Worm (Caenorhabditis elegans) whole organism, young adult: ENCODE data around the gene tceb-3.
"Not testable (repeated sequence)": the region's sequence is repeated elsewhere in the genome, so short reads cannot be mapped to it uniquely, and the experiment has no call there.

ENCODE experiments used
- ama-1 ChIP-seq, 3 experiments: fragments of 150-350 bp in 1 of 3; sonication (generic microtip) in 2 of 3; optimal IDR thresholded peaks; 2 replicates each; lab custom pipeline; 2014 to 2018; ENCODE audit warnings: missing biosample characterization in 2 of 3, missing genetic modification characterization in 2 of 3, missing genetic modification reagents in 2 of 3
- cebp-2 ChIP-seq: fragments of 200-800 bp; sonication (Bioruptor generic); IDR thresholded peaks from 2 replicates; pipeline ENCODE4 v1.3.6; 2022; ENCODE audit warnings: missing genetic modification characterization, missing compliant biosample characterization
- efl-1 ChIP-seq: fragments of 150-350 bp; optimal IDR thresholded peaks from 2 replicates; lab custom pipeline; 2014; ENCODE audit warnings: missing biosample characterization, missing genetic modification reagents, missing genetic modification characterization
- gei-17 ChIP-seq: fragments of 200-800 bp; sonication (Bioruptor generic); optimal IDR thresholded peaks from 2 replicates; lab custom pipeline; 2018; ENCODE audit warnings: mild to moderate bottlenecking, missing genetic modification characterization, missing compliant biosample characterization
- hlh-12 ChIP-seq: sonication (generic microtip); optimal IDR thresholded peaks from 2 replicates; lab custom pipeline; 2016; ENCODE audit warnings: missing genetic modification characterization, missing compliant biosample characterization
- hrde-1 ChIP-seq: sonication (generic microtip); optimal IDR thresholded peaks from 2 replicates; lab custom pipeline; 2016; ENCODE audit warnings: missing genetic modification characterization, mild to moderate bottlenecking, missing compliant biosample characterization, moderate library complexity, missing genotype, missing genetic modification reagents, borderline replicate concordance
- lin-40 ChIP-seq: sonication (generic microtip); optimal IDR thresholded peaks from 2 replicates; lab custom pipeline; 2016; ENCODE audit warnings: missing genetic modification characterization, mild to moderate bottlenecking, missing compliant biosample characterization, missing genotype, missing genetic modification reagents
- nfyb-1 ChIP-seq: fragments of 200-800 bp; sonication (Bioruptor generic); IDR thresholded peaks from 2 replicates; pipeline ENCODE4 v1.3.6; 2022; ENCODE audit warnings: missing genetic modification reagents, missing genetic modification characterization, missing compliant biosample characterization
- nhr-90 ChIP-seq: sonication (generic microtip); optimal IDR thresholded peaks from 2 replicates; lab custom pipeline; 2016; ENCODE audit warnings: missing genotype, mild to moderate bottlenecking, missing genetic modification characterization, missing compliant biosample characterization
- sdz-38 ChIP-seq: sonication (generic microtip); optimal IDR thresholded peaks from 2 replicates; lab custom pipeline; 2016; ENCODE audit warnings: missing genotype, missing genetic modification characterization, missing compliant biosample characterization
- unc-62 ChIP-seq: fragments of 150-350 bp; optimal IDR thresholded peaks from 2 replicates; lab custom pipeline; 2014; ENCODE audit warnings: missing biosample characterization, missing genetic modification reagents, missing genetic modification characterization

- not testable (repeated sequence) for TF ChIP-seq efl-1 (GFP tag; lab: Kevin White, UChicago); hlh-12 (tag; lab: Kevin White, UChicago); sdz-38 (tag; lab: Kevin White, UChicago); nfyb-1 (GFP tag; lab: Robert Waterston, UW); nhr-90 (tag; lab: Kevin White, UChicago); ama-1 (optimal IDR thresholded peaks at IDR 0.05; lab: Kevin White, UChicago); ama-1 (GFP tag; optimal IDR thresholded peaks at IDR 0.05; lab: Kevin White, UChicago); lin-40; hrde-1 (tag; lab: Kevin White, UChicago); unc-62 (GFP tag; lab: Kevin White, UChicago); gei-17 (GFP tag; lab: Kevin White, UChicago); cebp-2
These were observed 42.8 kb downstream of the tceb-3 start, which contains the start of gene sra-12 for ce11 chrII:10904379-10904778.
